Fruit fly (Drosophila melanogaster): ENCODE results near the gene CG14546.

Gene CG14546

DNA sequence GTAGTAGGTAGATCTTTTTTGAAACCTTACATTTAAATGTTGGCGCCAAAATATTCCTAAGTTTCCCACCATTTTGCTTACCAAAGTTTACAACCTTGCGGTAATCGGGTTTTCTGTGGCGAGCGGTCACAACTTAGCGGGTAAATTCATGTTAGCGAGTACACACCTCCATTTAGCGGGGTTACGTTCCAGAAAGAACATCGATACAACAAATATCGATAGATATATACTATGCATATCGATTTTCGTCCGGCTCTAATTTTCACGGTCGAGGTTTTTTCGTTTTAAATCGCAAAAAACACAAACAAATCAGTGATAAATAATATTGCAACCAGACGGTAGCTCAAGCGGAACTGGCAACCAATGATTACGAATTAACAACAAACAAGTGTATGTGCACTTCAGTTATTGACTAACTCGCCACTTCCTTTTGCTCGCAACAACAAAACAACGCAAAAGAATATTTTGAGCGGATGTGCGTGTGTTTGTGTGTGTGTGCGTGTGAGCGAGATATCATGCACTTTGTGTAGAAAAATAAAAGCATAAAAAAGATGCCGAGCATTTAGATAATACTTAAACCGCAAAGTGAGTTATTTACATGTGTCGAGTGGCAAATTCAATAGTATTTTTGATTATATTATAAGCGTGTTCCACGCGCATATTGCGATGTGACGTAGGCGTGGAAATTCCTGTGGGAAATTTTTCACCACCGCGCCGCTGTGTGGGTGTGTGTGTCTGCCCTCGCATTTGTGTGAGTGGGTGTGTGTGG, 33.9 kb downstream of the CG14546 start, which contains the start of gene Lnk (continued):
- TF ChIP-seq CG11696 (GFP tag; IDR thresholded peaks at IDR 0.05) (no peak), CG2129 (GFP tag; IDR thresholded peaks at IDR 0.05; ENCODE audit: partially characterized antibody) (peak; percentile 76), HLH54F (GFP tag; optimal IDR thresholded peaks at IDR 0.05) (peak; percentile 0), grn (GFP tag; optimal IDR thresholded peaks at IDR 0.05) (no peak), CG11504 (tag; optimal IDR thresholded peaks at IDR 0.05) (no peak), z (GFP tag; IDR thresholded peaks at IDR 0.05) (no peak), CG7786 (GFP tag; optimal IDR thresholded peaks at IDR 0.05) (no peak), MTF-1 (GFP tag; optimal IDR thresholded peaks at IDR 0.05; ENCODE audit: borderline replicate concordance) (no peak), CG7357 (GFP tag; IDR thresholded peaks at IDR 0.05) (no peak), Sox100B (GFP tag; optimal IDR thresholded peaks at IDR 0.05) (no peak), sug (tag; optimal IDR thresholded peaks at IDR 0.05) (peak; percentile 20), row (GFP tag; IDR thresholded peaks at IDR 0.05) (0 out of 3 replicates have a peak, but pooled peaks have one; percentile 7), CG1647 (GFP tag; optimal IDR thresholded peaks at IDR 0.05) (peak; percentile 2), Max (GFP tag; optimal IDR thresholded peaks at IDR 0.05) (peak; percentile 32), CTCF (GFP tag; optimal IDR thresholded peaks at IDR 0.05) (peak; percentile 88), crc (GFP tag; optimal IDR thresholded peaks at IDR 0.05) (no peak), CG10267 (tag; optimal IDR thresholded peaks at IDR 0.05) (peak; percentile 49), CG3726 (GFP tag; IDR thresholded peaks at IDR 0.05) (no peak), mam (GFP tag; optimal IDR thresholded peaks at IDR 0.05) (no peak), gsb-n (tag; optimal IDR thresholded peaks at IDR 0.05) (peak; percentile 64), hkb (optimal IDR thresholded peaks at IDR 0.05) (peak; percentile 52), hkb (GFP tag; IDR thresholded peaks at IDR 0.05) (no peak), sob (GFP tag; IDR thresholded peaks at IDR 0.05) (no peak), ewg (GFP tag; optimal IDR thresholded peaks at IDR 0.05) (no peak), Ets65A (GFP tag) (no peak), CG4424 (GFP tag; optimal IDR thresholded peaks at IDR 0.05) (no peak), CG42726 (GFP tag; IDR thresholded peaks at IDR 0.05; ENCODE audit: partially characterized antibody) (peak; percentile 96), ind (GFP tag; optimal IDR thresholded peaks at IDR 0.05) (no peak), Blimp-1 (GFP tag; optimal IDR thresholded peaks at IDR 0.05) (no peak), Bgb (GFP tag; IDR thresholded peaks at IDR 0.05; ENCODE audit: partially characterized antibody) (peak; percentile 96), zf30C (GFP tag; optimal IDR thresholded peaks at IDR 0.05) (no peak), E2f2 (GFP tag; IDR thresholded peaks at IDR 0.05) (peak; percentile 98), CG6254 (GFP tag; optimal IDR thresholded peaks at IDR 0.05) (no peak), CG17361 (GFP tag; IDR thresholded peaks at IDR 0.05) (peak; percentile 28; the same call in 2 of the 3 replicates), wor (GFP tag; IDR thresholded peaks at IDR 0.05) (no peak), Sox102F (GFP tag; optimal IDR thresholded peaks at IDR 0.05) (no peak), ttk (GFP tag; IDR thresholded peaks at IDR 0.05) (no peak), gce (GFP tag; IDR thresholded peaks at IDR 0.05) (no peak), CG4707 (GFP tag; optimal IDR thresholded peaks at IDR 0.05) (no peak), CG43689 (GFP tag; IDR thresholded peaks at IDR 0.05) (no peak), CG9437 (GFP tag; optimal IDR thresholded peaks at IDR 0.05) (peak; percentile 3), jing (GFP tag; optimal IDR thresholded peaks at IDR 0.05) (no peak), corto (GFP tag; optimal IDR thresholded peaks at IDR 0.05) (no peak), fd96Cb (tag; optimal IDR thresholded peaks at IDR 0.05) (no peak), Poxn (GFP tag; IDR thresholded peaks at IDR 0.05) (no peak), H15 (GFP tag; IDR thresholded peaks at IDR 0.05) (no peak), chn (GFP tag; optimal IDR thresholded peaks at IDR 0.05) (peak; percentile 36), CG9817 (tag; optimal IDR thresholded peaks at IDR 0.05) (no peak), jigr1 (GFP tag; IDR thresholded peaks at IDR 0.05) (no peak), CG15696 (tag; optimal IDR thresholded peaks at IDR 0.05) (no peak), caup (GFP tag; optimal IDR thresholded peaks at IDR 0.05; ENCODE audit: severe bottlenecking) (no peak)

All from whole organism, embryonic.